Worm (Caenorhabditis elegans) whole organism, L4 larva: ENCODE data around the gene arrd-15.

Experiments
- F10B5.3 ChIP-seq: sonication (generic microtip); optimal IDR thresholded peaks from 2 replicates; lab custom pipeline; 2016; ENCODE audit warnings: mild to moderate bottlenecking, missing genetic modification characterization, missing compliant biosample characterization
- F26F4.8 ChIP-seq: fragments of 200-800 bp; sonication (Bioruptor generic); conservative IDR thresholded peaks from 2 replicates; pipeline ENCODE4 v1.3.6; 2022; ENCODE audit warnings: missing genetic modification characterization, missing compliant biosample characterization
- F44E2.7 ChIP-seq: fragments of 200-800 bp; sonication (Bioruptor generic); IDR thresholded peaks from 2 replicates; pipeline ENCODE4 v2.1.2; 2022; ENCODE audit warnings: missing genetic modification characterization, missing compliant biosample characterization
- R02D3.7 ChIP-seq: fragments of 150-350 bp; sonication (generic microtip); optimal IDR thresholded peaks from 3 replicates; lab custom pipeline; 2014; ENCODE audit warnings: missing biosample characterization, missing genetic modification characterization
- T26A8.4 ChIP-seq: fragments of 200-800 bp; sonication (Bioruptor generic); IDR thresholded peaks from 2 replicates; pipeline ENCODE4 v1.3.6; 2022; ENCODE audit warnings: missing genetic modification characterization, missing compliant biosample characterization
- Y105C5A.15 ChIP-seq: fragments of 200-800 bp; sonication (Bioruptor generic); IDR thresholded peaks from 2 replicates; pipeline ENCODE4 v1.3.6; 2022; ENCODE audit warnings: missing genetic modification characterization, missing compliant biosample characterization
- Y75B8A.6 ChIP-seq: fragments of 200-800 bp; sonication (Bioruptor generic); IDR thresholded peaks from 2 replicates; pipeline ENCODE4 v1.3.6; 2022; ENCODE audit warnings: missing genetic modification reagents, missing genetic modification characterization, missing compliant biosample characterization
- ZK546.5 ChIP-seq, 2 experiments: sonication (generic microtip); optimal IDR thresholded peaks; 2 replicates each; lab custom pipeline; 2017; ENCODE audit warnings: missing biosample characterization in 2 of 2, missing genetic modification characterization in 2 of 2
- aha-1 ChIP-seq: fragments of 150-350 bp; peaks from one replicate; lab custom pipeline; 2014; ENCODE audit warnings: missing biosample characterization, missing genetic modification characterization
- aly-2 ChIP-seq: sonication (generic microtip); optimal IDR thresholded peaks from 2 replicates; lab custom pipeline; 2018; ENCODE audit warnings: missing biosample characterization, missing genetic modification characterization
- ceh-28 ChIP-seq: fragments of 150-350 bp; optimal IDR thresholded peaks from 2 replicates; lab custom pipeline; 2014; ENCODE audit warnings: missing biosample characterization, missing genetic modification reagents, missing genetic modification characterization
- ceh-32 ChIP-seq: sonication (generic microtip); optimal IDR thresholded peaks from 2 replicates; lab custom pipeline; 2016; ENCODE audit warnings: mild to moderate bottlenecking, missing genetic modification characterization, missing compliant biosample characterization; ENCODE audit not compliant: poor library complexity
- daf-16 ChIP-seq, 3 experiments: sonication (generic microtip); optimal IDR thresholded peaks; 2 replicates each; lab custom pipeline; 2016 to 2017; ENCODE audit warnings: missing genetic modification characterization in 3 of 3, missing genetic modification reagents in 3 of 3, mild to moderate bottlenecking in 2 of 3, missing compliant biosample characterization in 2 of 3, missing biosample characterization in 1 of 3, moderate library complexity in 1 of 3
- daf-19 ChIP-seq: fragments of 200-800 bp; sonication (Bioruptor generic); conservative IDR thresholded peaks from 2 replicates; pipeline ENCODE4 v1.3.6; 2022; ENCODE audit warnings: missing genetic modification characterization, missing compliant biosample characterization
- dmd-6 ChIP-seq: fragments of 200-800 bp; sonication (Bioruptor generic); IDR thresholded peaks from 2 replicates; pipeline ENCODE4 v1.3.6; 2022; ENCODE audit warnings: missing genetic modification reagents, missing genetic modification characterization, missing compliant biosample characterization
- egl-43 ChIP-seq: fragments of 200-800 bp; sonication (Bioruptor generic); IDR thresholded peaks from 2 replicates; pipeline ENCODE4 v1.3.6; 2022; ENCODE audit warnings: missing genetic modification reagents, missing genetic modification characterization, missing compliant biosample characterization
- fkh-10 ChIP-seq: fragments of 150-350 bp; optimal IDR thresholded peaks from 2 replicates; lab custom pipeline; 2014; ENCODE audit warnings: missing biosample characterization, missing genetic modification reagents, missing genetic modification characterization
- fos-1 ChIP-seq: fragments of 150-350 bp; optimal IDR thresholded peaks from 2 replicates; lab custom pipeline; 2014; ENCODE audit warnings: missing biosample characterization, missing genetic modification characterization
- hlh-30 ChIP-seq: sonication (generic microtip); optimal IDR thresholded peaks from 2 replicates; lab custom pipeline; 2017; ENCODE audit warnings: antibody characterized with exemption, mild to moderate bottlenecking, missing genetic modification characterization, missing compliant biosample characterization; ENCODE audit not compliant: insufficient read depth
- lin-15B ChIP-seq: fragments of 150-350 bp; sonication (generic microtip); optimal IDR thresholded peaks from 3 replicates; lab custom pipeline; 2014; ENCODE audit warnings: missing biosample characterization, missing genetic modification characterization
- lin-29 ChIP-seq: fragments of 200-800 bp; sonication (Bioruptor generic); IDR thresholded peaks from 2 replicates; pipeline ENCODE4 v1.3.6; 2022; ENCODE audit warnings: missing genetic modification reagents, missing genetic modification characterization, missing compliant biosample characterization
- lin-38 ChIP-seq: fragments of 200-800 bp; sonication (Bioruptor generic); IDR thresholded peaks from 2 replicates; pipeline ENCODE4 v1.3.6; 2022; ENCODE audit warnings: missing genetic modification reagents, missing genetic modification characterization, missing compliant biosample characterization
- lsy-2 ChIP-seq, 2 experiments: fragments of 150-350 bp in 1 of 2; sonication (generic microtip) in 1 of 2; optimal IDR thresholded peaks; 2 replicates each; lab custom pipeline; 2014 to 2017; ENCODE audit warnings: missing biosample characterization in 2 of 2, missing genetic modification characterization in 2 of 2
- mdl-1 ChIP-seq, 2 experiments: fragments of 150-350 bp in 1 of 2; sonication (generic microtip) in 1 of 2; optimal IDR thresholded peaks; 2 replicates each; lab custom pipeline; 2014 to 2017; ENCODE audit warnings: missing biosample characterization in 2 of 2, missing genetic modification characterization in 2 of 2
- mxl-3 ChIP-seq: fragments of 200-800 bp; sonication (Bioruptor generic); optimal IDR thresholded peaks from 2 replicates; lab custom pipeline; 2018; ENCODE audit warnings: mild to moderate bottlenecking, missing genetic modification characterization, missing compliant biosample characterization
- nhr-11 ChIP-seq: fragments of 150-350 bp; optimal IDR thresholded peaks from 2 replicates; lab custom pipeline; 2014; ENCODE audit warnings: missing biosample characterization, missing genetic modification characterization
- nhr-237 ChIP-seq: sonication (generic microtip); optimal IDR thresholded peaks from 2 replicates; lab custom pipeline; 2017; ENCODE audit warnings: missing biosample characterization, missing genetic modification characterization
- nhr-25 ChIP-seq: sonication (generic microtip); optimal IDR thresholded peaks from 2 replicates; lab custom pipeline; 2017; ENCODE audit warnings: missing genetic modification characterization, mild to moderate bottlenecking, missing compliant biosample characterization, antibody characterized with exemption, moderate library complexity, borderline replicate concordance; ENCODE audit not compliant: insufficient read depth
- nhr-41 ChIP-seq: fragments of 200-800 bp; sonication (Bioruptor generic); IDR thresholded peaks from 2 replicates; pipeline ENCODE4 v1.3.6; 2022; ENCODE audit warnings: missing genetic modification reagents, missing genetic modification characterization, missing compliant biosample characterization
- nhr-42 ChIP-seq: fragments of 200-800 bp; sonication (Bioruptor generic); IDR thresholded peaks from 2 replicates; pipeline ENCODE4 v1.3.6; 2022; ENCODE audit warnings: missing genetic modification characterization, missing compliant biosample characterization
- nhr-6 ChIP-seq: fragments of 150-350 bp; optimal IDR thresholded peaks from 2 replicates; lab custom pipeline; 2014; ENCODE audit warnings: missing biosample characterization, missing genetic modification characterization
- php-3 ChIP-seq: fragments of 200-800 bp; sonication (Bioruptor generic); IDR thresholded peaks from 2 replicates; pipeline ENCODE4 v1.3.6; 2022; ENCODE audit warnings: missing genetic modification reagents, missing genetic modification characterization, missing compliant biosample characterization
- rbr-2 ChIP-seq: sonication (generic microtip); optimal IDR thresholded peaks from 2 replicates; lab custom pipeline; 2016; ENCODE audit warnings: missing genotype, missing genetic modification characterization, missing compliant biosample characterization
- spr-1 ChIP-seq: sonication (generic microtip); optimal IDR thresholded peaks from 2 replicates; lab custom pipeline; 2016; ENCODE audit warnings: mild to moderate bottlenecking, missing genetic modification characterization, missing compliant biosample characterization
- spr-3 ChIP-seq: fragments of 200-800 bp; sonication (Bioruptor generic); optimal IDR thresholded peaks from 2 replicates; lab custom pipeline; 2018; ENCODE audit warnings: mild to moderate bottlenecking, missing genetic modification characterization, missing compliant biosample characterization
- unc-130 ChIP-seq: sonication (generic microtip); optimal IDR thresholded peaks from 2 replicates; lab custom pipeline; 2016; ENCODE audit warnings: missing genetic modification reagents, missing genetic modification characterization, missing compliant biosample characterization
- unc-39 ChIP-seq: sonication (generic microtip); optimal IDR thresholded peaks from 2 replicates; lab custom pipeline; 2017; ENCODE audit warnings: missing biosample characterization, missing genetic modification characterization
- unc-62 ChIP-seq, 3 experiments: fragments of 150-350 bp in 1 of 3; sonication (generic microtip); optimal IDR thresholded peaks in 2 of 3; peaks in 1 of 3; 1 replicate in 1 of 3; 2 replicates in 2 of 3; lab custom pipeline; 2014 to 2017; ENCODE audit warnings: missing biosample characterization in 3 of 3, missing genetic modification characterization in 3 of 3, missing genetic modification reagents in 3 of 3, missing genotype in 1 of 3
- zag-1 ChIP-seq: fragments of 150-350 bp; optimal IDR thresholded peaks from 2 replicates; lab custom pipeline; 2014; ENCODE audit warnings: missing biosample characterization, missing genetic modification characterization
- zfp-3 ChIP-seq: fragments of 200-800 bp; sonication (Bioruptor generic); conservative IDR thresholded peaks from 2 replicates; pipeline ENCODE4 v1.3.6; 2022; ENCODE audit warnings: missing genetic modification reagents, missing genetic modification characterization, missing compliant biosample characterization
- ztf-11 ChIP-seq: fragments of 150-350 bp; optimal IDR thresholded peaks from 2 replicates; lab custom pipeline; 2014; ENCODE audit warnings: missing biosample characterization, missing genetic modification characterization

arrd-15 gene

DNA sequence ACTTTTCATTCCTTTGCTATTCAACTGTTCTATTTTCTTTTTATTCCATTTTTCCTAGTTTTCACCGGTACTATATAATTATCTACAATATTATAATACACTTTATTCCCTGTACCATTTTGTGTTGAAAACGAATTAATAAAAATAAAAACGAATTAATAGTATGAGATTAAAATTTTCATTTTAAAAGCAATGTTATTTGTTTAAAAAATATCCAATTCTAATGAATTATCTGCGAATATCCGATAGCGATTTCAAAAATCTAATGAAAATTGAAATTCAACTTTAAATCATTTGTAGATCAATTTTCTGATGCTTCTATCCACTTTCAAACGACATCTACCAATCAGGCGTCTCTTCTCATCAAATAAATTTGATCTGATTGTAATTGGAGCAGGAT lies 16.4 kb upstream of the arrd-15 start, which contains the start of gene trxr-2:
trxr-2 (plus strand) TSS at position 301 of the 400 bp plus-strand sequence.
- TF ChIP-seq spr-3 (GFP tag; lab: Kevin White, UChicago) (no peak), ZK546.5 (tag; optimal IDR thresholded peaks at IDR 0.05; lab: Kevin White, UChicago) (no peak), R02D3.7 (no peak), daf-19 (GFP tag; lab: Robert Waterston, UW) (no peak), php-3 (GFP tag; lab: Robert Waterston, UW) (no peak), hlh-30 (no peak), nhr-42 (GFP tag; lab: Robert Waterston, UW) (no peak), F10B5.3 (tag; lab: Kevin White, UChicago) (no peak), dmd-6 (GFP tag; lab: Robert Waterston, UW) (no peak), spr-1 (tag; lab: Kevin White, UChicago) (no peak), unc-39 (tag; lab: Kevin White, UChicago) (no peak), Y105C5A.15 (GFP tag; lab: Robert Waterston, UW) (no peak)

DNA sequence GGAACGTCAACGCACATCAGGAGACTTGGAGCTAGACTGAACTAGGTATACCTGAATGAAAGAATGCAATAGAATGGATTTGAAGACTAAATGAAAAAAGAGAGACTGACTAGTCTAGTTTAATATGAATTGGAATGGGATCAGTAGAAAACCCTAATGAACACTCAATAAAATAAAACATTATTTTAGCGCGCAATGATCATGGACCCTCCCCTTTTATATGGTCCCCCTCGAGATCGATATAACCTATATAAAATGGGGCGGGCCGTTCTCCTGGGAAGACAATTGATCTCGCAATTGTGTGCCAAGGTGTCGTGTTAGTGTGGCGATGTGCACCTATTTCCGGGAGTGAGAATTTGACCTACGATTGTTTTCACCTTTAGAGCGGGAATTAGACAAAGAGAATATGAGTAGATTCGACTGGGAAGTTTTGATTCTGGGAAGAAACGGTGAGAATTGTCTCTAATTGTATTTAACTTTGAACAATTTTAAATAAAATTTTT lies 11.9 kb upstream of the arrd-15 start, which contains the start of gene cdc-25.3:
cdc-25.3 (minus strand) TSS at position 51 of the 503 bp plus-strand sequence.
- TF ChIP-seq lin-38 (GFP tag; lab: Robert Waterston, UW) (no peak), aly-2 (no peak), egl-43 (GFP tag; lab: Robert Waterston, UW) (no peak), ceh-28 (tag; lab: Kevin White, UChicago) (no peak), unc-130 (GFP tag; lab: Kevin White, UChicago) (no peak), nhr-237 (tag; lab: Kevin White, UChicago) (no peak), zag-1 (tag; lab: Kevin White, UChicago) (no peak), ztf-11 (tag; lab: Kevin White, UChicago) (no peak), F44E2.7 (GFP tag; lab: Robert Waterston, UW) (no peak), spr-1 (tag; lab: Kevin White, UChicago) (no peak), F26F4.8 (GFP tag; lab: Robert Waterston, UW) (no peak), fkh-10 (GFP tag; lab: Kevin White, UChicago) (no peak), nhr-41 (no peak), lsy-2 (tag; optimal IDR thresholded peaks at IDR 0.05; lab: Kevin White, UChicago) (no peak), Y75B8A.6 (no peak), T26A8.4 (GFP tag; lab: Robert Waterston, UW) (no peak)

DNA sequence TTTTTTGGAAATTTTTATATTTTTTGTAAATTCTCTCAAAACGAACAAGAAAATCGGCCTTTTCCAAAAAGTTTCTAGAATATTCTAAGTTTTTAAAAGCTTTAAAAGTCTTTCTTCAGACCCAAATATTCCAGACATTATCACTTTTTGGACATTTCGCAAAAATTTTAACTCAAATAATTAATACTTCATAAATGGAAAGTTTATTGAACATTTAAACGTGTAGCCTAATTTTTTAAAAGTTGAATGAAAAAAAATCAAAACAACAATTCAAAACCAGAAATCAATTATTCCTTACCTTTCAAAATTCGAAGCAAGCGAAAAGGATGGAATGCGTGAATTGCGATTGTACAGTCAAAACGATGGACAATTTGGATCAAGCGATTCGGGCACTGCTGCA lies 10.0 kb upstream of the arrd-15 start, which contains the start of gene ZK637.15:
ZK637.15 (plus strand) TSS at position 301 of the 400 bp plus-strand sequence.
- TF ChIP-seq nhr-6, result no peak
- TF ChIP-seq aly-2, result no peak
- TF ChIP-seq ceh-32 (tag; lab: Kevin White, UChicago), result no peak
- TF ChIP-seq lsy-2 (tag; optimal IDR thresholded peaks at IDR 0.05; lab: Kevin White, UChicago), result no peak
- TF ChIP-seq rbr-2 (tag; lab: Kevin White, UChicago), result no peak
- TF ChIP-seq mdl-1 (tag; optimal IDR thresholded peaks at IDR 0.05; lab: Kevin White, UChicago), result no peak
- no peak for TF ChIP-seq php-3 (GFP tag; lab: Robert Waterston, UW)

DNA sequence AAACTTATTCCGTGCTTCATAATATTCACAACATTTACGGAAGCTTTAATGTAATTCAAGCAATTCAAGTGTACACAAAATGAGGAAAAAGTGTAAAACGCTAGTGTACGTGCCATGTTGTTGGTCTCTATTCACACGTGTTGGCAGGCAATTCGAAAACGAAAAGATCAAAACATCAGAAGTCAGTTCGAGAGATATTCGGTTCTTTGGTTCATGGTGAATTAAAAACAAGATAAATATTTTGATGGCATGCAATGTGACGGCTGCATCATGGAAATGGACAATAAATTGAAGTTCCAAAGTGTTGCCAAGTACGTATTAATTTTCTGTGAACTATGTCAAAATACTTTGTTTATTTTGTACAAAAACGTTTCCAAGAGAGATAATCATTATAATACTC lies 7.8 kb upstream of the arrd-15 start:
- TF ChIP-seq aha-1 (peak; percentile 79), lin-29 (GFP tag; lab: Robert Waterston, UW) (no peak), nhr-11 (tag; lab: Kevin White, UChicago) (peak; percentile 1), aly-2 (no peak), fos-1 (tag; lab: Kevin White, UChicago) (no peak), nhr-25 (tag; lab: Kevin White, UChicago) (no peak), daf-16 (GFP tag; optimal IDR thresholded peaks at IDR 0.05; lab: Kevin White, UChicago) (peak in 1 of 2 experiments; percentile 84), daf-16 (tag; optimal IDR thresholded peaks at IDR 0.05; lab: Kevin White, UChicago) (no peak), mdl-1 (tag; optimal IDR thresholded peaks at IDR 0.05; lab: Kevin White, UChicago) (peak in 1 of 2 experiments; percentile 71), lsy-2 (tag; optimal IDR thresholded peaks at IDR 0.05; lab: Kevin White, UChicago) (peak in 1 of 2 experiments; percentile 13), mxl-3 (peak; percentile 37), zfp-3 (GFP tag; lab: Robert Waterston, UW) (0 out of 2 replicates have a peak, but pooled peaks have one; percentile 25), F44E2.7 (GFP tag; lab: Robert Waterston, UW) (no peak), nhr-6 (no peak), unc-62 (GFP tag; optimal IDR thresholded peaks at IDR 0.05 in 1 of 2; lab: Kevin White, UChicago) (peak in 1 of 2 experiments; percentile 64), unc-62 (tag; optimal IDR thresholded peaks at IDR 0.05; lab: Kevin White, UChicago) (no peak), nhr-237 (tag; lab: Kevin White, UChicago) (no peak), lin-15B (no peak)
- TF ChIP-seq, all 104 proteins: peak for 8
